Worm (Caenorhabditis elegans) whole organism, young adult: ENCODE measurements around the gene T07F8.4.

ENCODE experiments used
- B0019.2 ChIP-seq: fragments of 200-800 bp; sonication (Bioruptor generic); conservative IDR thresholded peaks from 2 replicates; pipeline ENCODE4 v1.3.6; 2022; ENCODE audit warnings: missing genetic modification reagents, missing genetic modification characterization, missing compliant biosample characterization
- B0261.1 ChIP-seq: sonication (generic microtip); optimal IDR thresholded peaks from 2 replicates; lab custom pipeline; 2016; ENCODE audit warnings: mild to moderate bottlenecking, missing genetic modification characterization, moderate library complexity, missing compliant biosample characterization
- C06A6.2 ChIP-seq: fragments of 200-800 bp; sonication (Bioruptor generic); conservative IDR thresholded peaks from 2 replicates; pipeline ENCODE4 v1.3.6; 2022; ENCODE audit warnings: missing genetic modification characterization, missing compliant biosample characterization
- C17E4.6 ChIP-seq: fragments of 200-800 bp; sonication (Bioruptor generic); IDR thresholded peaks from 2 replicates; pipeline ENCODE4 v1.3.6; 2022; ENCODE audit warnings: missing genetic modification reagents, missing genetic modification characterization, missing compliant biosample characterization
- D2030.7 ChIP-seq: fragments of 200-800 bp; sonication (Bioruptor generic); IDR thresholded peaks from 2 replicates; pipeline ENCODE4 v1.3.6; 2022; ENCODE audit warnings: missing genetic modification reagents, missing genetic modification characterization, missing compliant biosample characterization
- F22D6.2 ChIP-seq: sonication (generic microtip); optimal IDR thresholded peaks from 2 replicates; lab custom pipeline; 2016; ENCODE audit warnings: mild to moderate bottlenecking, missing genetic modification characterization, missing compliant biosample characterization
- F33H1.4 ChIP-seq: fragments of 200-800 bp; sonication (Bioruptor generic); IDR thresholded peaks from 2 replicates; pipeline ENCODE4 v1.3.6; 2022; ENCODE audit warnings: missing genetic modification reagents, missing genetic modification characterization, missing compliant biosample characterization
- F39B2.1 ChIP-seq: fragments of 200-800 bp; sonication (Bioruptor generic); IDR thresholded peaks from 2 replicates; pipeline ENCODE4 v1.3.6; 2022; ENCODE audit warnings: missing genetic modification reagents, missing genetic modification characterization, missing compliant biosample characterization
- F49E8.2 ChIP-seq: sonication (generic microtip); optimal IDR thresholded peaks from 3 replicates; lab custom pipeline; 2017; ENCODE audit warnings: missing genetic modification characterization, mild to moderate bottlenecking, missing compliant biosample characterization, antibody characterized with exemption, moderate library complexity; ENCODE audit not compliant: insufficient read depth
- F57C9.4 ChIP-seq: sonication (generic microtip); optimal IDR thresholded peaks from 2 replicates; lab custom pipeline; 2017; ENCODE audit warnings: mild to moderate bottlenecking, missing genetic modification characterization, missing compliant biosample characterization
- Y53G8AR.9 ChIP-seq: fragments of 200-800 bp; sonication (Bioruptor generic); conservative IDR thresholded peaks from 2 replicates; pipeline ENCODE4 v1.3.6; 2022; ENCODE audit warnings: missing genetic modification reagents, missing genetic modification characterization, missing compliant biosample characterization
- Y67H2A.10 ChIP-seq: fragments of 200-800 bp; sonication (Bioruptor generic); conservative IDR thresholded peaks from 2 replicates; pipeline ENCODE4 v1.3.6; 2022; ENCODE audit warnings: missing genetic modification reagents, missing genetic modification characterization, missing compliant biosample characterization
- ZK185.1 ChIP-seq: sonication (generic microtip); optimal IDR thresholded peaks from 2 replicates; lab custom pipeline; 2016; ENCODE audit warnings: mild to moderate bottlenecking, missing genetic modification characterization, missing compliant biosample characterization; ENCODE audit not compliant: poor library complexity, severe bottlenecking
- cebp-2 ChIP-seq: fragments of 200-800 bp; sonication (Bioruptor generic); IDR thresholded peaks from 2 replicates; pipeline ENCODE4 v1.3.6; 2022; ENCODE audit warnings: missing genetic modification characterization, missing compliant biosample characterization
- ceh-100 ChIP-seq: fragments of 200-800 bp; sonication (Bioruptor generic); IDR thresholded peaks from 2 replicates; pipeline ENCODE4 v1.3.6; 2022; ENCODE audit warnings: missing genetic modification reagents, missing genetic modification characterization, missing compliant biosample characterization
- ceh-27 ChIP-seq: fragments of 200-800 bp; sonication (Bioruptor generic); optimal IDR thresholded peaks from 2 replicates; lab custom pipeline; 2018; ENCODE audit warnings: mild to moderate bottlenecking, missing genetic modification characterization, moderate library complexity, missing compliant biosample characterization
- ceh-91 ChIP-seq: fragments of 200-800 bp; sonication (Bioruptor generic); IDR thresholded peaks from 2 replicates; pipeline ENCODE4 v1.3.6; 2022; ENCODE audit warnings: missing genetic modification reagents, missing genetic modification characterization, missing compliant biosample characterization
- dpff-1 ChIP-seq: sonication (generic microtip); optimal IDR thresholded peaks from 2 replicates; lab custom pipeline; 2017; ENCODE audit warnings: mild to moderate bottlenecking, missing genetic modification characterization, missing compliant biosample characterization
- egl-18 ChIP-seq: fragments of 200-800 bp; sonication (Bioruptor generic); IDR thresholded peaks from 2 replicates; pipeline ENCODE4 v1.3.6; 2022; ENCODE audit warnings: missing genetic modification reagents, missing genetic modification characterization, missing compliant biosample characterization
- egl-44 ChIP-seq: fragments of 200-800 bp; sonication (Bioruptor generic); IDR thresholded peaks from 2 replicates; pipeline ENCODE4 v1.3.6; 2022; ENCODE audit warnings: missing genetic modification reagents, missing genetic modification characterization, missing compliant biosample characterization
- egrh-3 ChIP-seq: fragments of 200-800 bp; sonication (Bioruptor generic); IDR thresholded peaks from 2 replicates; pipeline ENCODE4 v1.3.6; 2022; ENCODE audit warnings: missing genetic modification reagents, missing genetic modification characterization, missing compliant biosample characterization
- ets-4 ChIP-seq: fragments of 200-800 bp; sonication (Bioruptor generic); optimal IDR thresholded peaks from 2 replicates; lab custom pipeline; 2018; ENCODE audit warnings: mild to moderate bottlenecking, missing genetic modification characterization, missing compliant biosample characterization
- gei-17 ChIP-seq: fragments of 200-800 bp; sonication (Bioruptor generic); optimal IDR thresholded peaks from 2 replicates; lab custom pipeline; 2018; ENCODE audit warnings: mild to moderate bottlenecking, missing genetic modification characterization, missing compliant biosample characterization
- hmg-1.2 ChIP-seq: fragments of 200-800 bp; sonication (Bioruptor generic); IDR thresholded peaks from 2 replicates; pipeline ENCODE4 v1.3.6; 2022; ENCODE audit warnings: missing genetic modification reagents, missing genetic modification characterization, missing compliant biosample characterization
- hmg-20 ChIP-seq: fragments of 200-800 bp; sonication (Bioruptor generic); IDR thresholded peaks from 2 replicates; pipeline ENCODE4 v1.3.6; 2022; ENCODE audit warnings: missing genetic modification reagents, missing genetic modification characterization, missing compliant biosample characterization
- hrde-1 ChIP-seq: sonication (generic microtip); optimal IDR thresholded peaks from 2 replicates; lab custom pipeline; 2016; ENCODE audit warnings: missing genetic modification characterization, mild to moderate bottlenecking, missing compliant biosample characterization, moderate library complexity, missing genotype, missing genetic modification reagents, borderline replicate concordance
- hsf-1 ChIP-seq: fragments of 200-800 bp; sonication (Bioruptor generic); IDR thresholded peaks from 2 replicates; pipeline ENCODE4 v1.3.6; 2022; ENCODE audit warnings: missing genetic modification reagents, missing genetic modification characterization, missing compliant biosample characterization
- let-526 ChIP-seq: fragments of 200-800 bp; sonication (Bioruptor generic); IDR thresholded peaks from 2 replicates; pipeline ENCODE4 v1.3.6; 2022; ENCODE audit warnings: missing genetic modification reagents, missing genetic modification characterization, missing compliant biosample characterization
- let-607 ChIP-seq, 2 experiments: fragments of 200-800 bp in 1 of 2; sonication (Bioruptor generic) in 1 of 2; sonication (generic microtip) in 1 of 2; optimal IDR thresholded peaks; 2 replicates each; lab custom pipeline; 2016 to 2018; ENCODE audit warnings: mild to moderate bottlenecking in 2 of 2, missing compliant biosample characterization in 2 of 2, missing genetic modification characterization in 2 of 2, moderate library complexity in 2 of 2, missing genotype in 1 of 2
- lin-26 ChIP-seq: fragments of 200-800 bp; sonication (Bioruptor generic); IDR thresholded peaks from 2 replicates; pipeline ENCODE4 v1.3.6; 2022; ENCODE audit warnings: missing genetic modification reagents, missing genetic modification characterization, missing compliant biosample characterization
- mcd-1 ChIP-seq: fragments of 200-800 bp; sonication (Bioruptor generic); IDR thresholded peaks from 2 replicates; pipeline ENCODE4 v1.3.6; 2022; ENCODE audit warnings: missing genetic modification reagents, missing genetic modification characterization, missing compliant biosample characterization
- mes-4 ChIP-seq: sonication (generic microtip); optimal IDR thresholded peaks from 2 replicates; lab custom pipeline; 2016; ENCODE audit warnings: missing genotype, missing genetic modification characterization, missing compliant biosample characterization
- pbrm-1 ChIP-seq: fragments of 200-800 bp; sonication (Bioruptor generic); IDR thresholded peaks from 2 replicates; pipeline ENCODE4 v1.3.6; 2022; ENCODE audit warnings: missing genetic modification reagents, missing genetic modification characterization, missing compliant biosample characterization
- repo-1 ChIP-seq: sonication (generic microtip); optimal IDR thresholded peaks from 2 replicates; lab custom pipeline; 2017; ENCODE audit warnings: mild to moderate bottlenecking, missing genetic modification characterization, missing compliant biosample characterization
- sdz-38 ChIP-seq: sonication (generic microtip); optimal IDR thresholded peaks from 2 replicates; lab custom pipeline; 2016; ENCODE audit warnings: missing genotype, missing genetic modification characterization, missing compliant biosample characterization
- snpc-1.3 ChIP-seq: sonication (generic microtip); optimal IDR thresholded peaks from 2 replicates; lab custom pipeline; 2017; ENCODE audit warnings: missing genetic modification characterization, mild to moderate bottlenecking, missing compliant biosample characterization, antibody characterized with exemption, moderate library complexity, missing genotype, missing genetic modification reagents; ENCODE audit not compliant: insufficient read depth
- snpc-4 ChIP-seq, 5 experiments: fragments of 150-350 bp in 1 of 5; sonication (generic microtip) in 4 of 5; optimal IDR thresholded peaks; 2 replicates each; lab custom pipeline; 2014 to 2018; ENCODE audit warnings: missing genetic modification characterization in 5 of 5, missing biosample characterization in 3 of 5, antibody characterized with exemption in 2 of 5, mild to moderate bottlenecking in 2 of 5, missing compliant biosample characterization in 2 of 5, missing genotype in 2 of 5, moderate library complexity in 2 of 5, missing genetic modification reagents in 1 of 5
- somi-1 ChIP-seq: fragments of 200-800 bp; sonication (Bioruptor generic); optimal IDR thresholded peaks from 2 replicates; lab custom pipeline; 2018; ENCODE audit warnings: mild to moderate bottlenecking, missing genetic modification characterization, missing compliant biosample characterization
- tlf-1 ChIP-seq: fragments of 200-800 bp; sonication (Bioruptor generic); optimal IDR thresholded peaks from 2 replicates; lab custom pipeline; 2018; ENCODE audit warnings: mild to moderate bottlenecking, missing genetic modification characterization, missing compliant biosample characterization
- unc-130 ChIP-seq: sonication (generic microtip); optimal IDR thresholded peaks from 2 replicates; lab custom pipeline; 2016; ENCODE audit warnings: missing genetic modification reagents, missing genetic modification characterization, missing compliant biosample characterization
- xnd-1 ChIP-seq: sonication (generic microtip); optimal IDR thresholded peaks from 2 replicates; lab custom pipeline; 2016; ENCODE audit warnings: missing genotype, missing genetic modification reagents, missing genetic modification characterization, missing compliant biosample characterization
- zim-3 ChIP-seq: sonication (generic microtip); optimal IDR thresholded peaks from 2 replicates; lab custom pipeline; 2017; ENCODE audit warnings: mild to moderate bottlenecking, missing genetic modification characterization, moderate library complexity, missing compliant biosample characterization
- ztf-18 ChIP-seq: sonication (generic microtip); optimal IDR thresholded peaks from 2 replicates; lab custom pipeline; 2016; ENCODE audit warnings: missing genotype, mild to moderate bottlenecking, missing genetic modification characterization, missing compliant biosample characterization
- ztf-26 ChIP-seq: sonication (generic microtip); optimal IDR thresholded peaks from 2 replicates; lab custom pipeline; 2017; ENCODE audit warnings: missing genetic modification characterization, missing compliant biosample characterization
- ztf-28 ChIP-seq: fragments of 200-800 bp; sonication (Bioruptor generic); IDR thresholded peaks from 2 replicates; pipeline ENCODE4 v1.3.6; 2022; ENCODE audit warnings: missing genetic modification reagents, missing genetic modification characterization, missing compliant biosample characterization
- ztf-6 ChIP-seq: fragments of 200-800 bp; sonication (Bioruptor generic); IDR thresholded peaks from 2 replicates; pipeline ENCODE4 v1.3.6; 2022; ENCODE audit warnings: missing genetic modification reagents, missing genetic modification characterization, missing compliant biosample characterization

T07F8.4 gene

ce11 chrII:7104794-7105613, 26.8 kb downstream of the T07F8.4 start, which contains the start of the genes farl-11 and rpl-33 (continued):
- peak; percentile 59 for TF ChIP-seq snpc-1.3 (tag; lab: Kevin White, UChicago)
- no peak for TF ChIP-seq repo-1
- TF ChIP-seq hmg-1.2 (GFP tag; lab: Robert Waterston, UW) = no peak; the same call in 1 of the 2 replicates
- peak; percentile 25 for TF ChIP-seq ceh-27 (GFP tag; lab: Kevin White, UChicago)
- TF ChIP-seq D2030.7 (GFP tag; lab: Robert Waterston, UW) = no peak
- TF ChIP-seq tlf-1 = no peak
- TF ChIP-seq gei-17 (GFP tag; lab: Kevin White, UChicago) = no peak
- TF ChIP-seq let-607 (tag; optimal IDR thresholded peaks at IDR 0.05; lab: Kevin White, UChicago) = no peak
- TF ChIP-seq hmg-20 (GFP tag; lab: Robert Waterston, UW) = no peak
- TF ChIP-seq sdz-38 (tag; lab: Kevin White, UChicago) = no peak
- no peak for TF ChIP-seq lin-26 (GFP tag; lab: Robert Waterston, UW)
- no peak for TF ChIP-seq ets-4 (GFP tag; lab: Kevin White, UChicago)
- TF ChIP-seq ceh-100 = no peak; the same call in 1 of the 2 replicates
- TF ChIP-seq zim-3 (tag; lab: Kevin White, UChicago) = no peak
- TF ChIP-seq unc-130 (GFP tag; lab: Kevin White, UChicago) = no peak
- TF ChIP-seq C17E4.6 (GFP tag; lab: Robert Waterston, UW) = no peak
- TF ChIP-seq mes-4 = no peak
- no peak for TF ChIP-seq let-526 (GFP tag; lab: Robert Waterston, UW)
- TF ChIP-seq dpff-1 = no peak
- no peak for TF ChIP-seq F49E8.2 (tag; lab: Kevin White, UChicago)
- TF ChIP-seq egl-44 (GFP tag; lab: Robert Waterston, UW) = no peak
- TF ChIP-seq snpc-4 (GFP tag; optimal IDR thresholded peaks at IDR 0.05; lab: Kevin White, UChicago) = no peak
- TF ChIP-seq snpc-4 (tag; optimal IDR thresholded peaks at IDR 0.05; lab: Kevin White, UChicago) = peak in 3 of 4 experiments; percentile 33 to 65 (median 33)
- no peak for TF ChIP-seq hsf-1 (GFP tag; lab: Robert Waterston, UW)
- peak; percentile 43 for TF ChIP-seq ztf-18
- TF ChIP-seq egrh-3 = no peak
- TF ChIP-seq ztf-6 (GFP tag; lab: Robert Waterston, UW) = no peak
- no peak for TF ChIP-seq ztf-26 (tag; lab: Kevin White, UChicago)
- TF ChIP-seq C06A6.2 (GFP tag; lab: Robert Waterston, UW) = no peak
- TF ChIP-seq ztf-28 = no peak
- TF ChIP-seq B0261.1 (tag; lab: Kevin White, UChicago) = no peak
- TF ChIP-seq mcd-1 (GFP tag; lab: Robert Waterston, UW) = peak; percentile 50
- peak; percentile 37 for TF ChIP-seq ZK185.1 (tag; lab: Kevin White, UChicago)
- TF ChIP-seq Y53G8AR.9 (GFP tag; lab: Robert Waterston, UW) = no peak
- TF ChIP-seq egl-18 (GFP tag; lab: Robert Waterston, UW) = no peak
- TF ChIP-seq xnd-1 (tag; lab: Kevin White, UChicago) = no peak
- 0 out of 2 replicates have a peak, but pooled peaks have one; percentile 17 for TF ChIP-seq pbrm-1 (GFP tag; lab: Robert Waterston, UW)
- TF ChIP-seq F39B2.1 = no peak
- TF ChIP-seq B0019.2 = no peak
- TF ChIP-seq ceh-91 (GFP tag; lab: Robert Waterston, UW) = no peak
- peak; percentile 57 for TF ChIP-seq F33H1.4
- no peak for TF ChIP-seq Y67H2A.10 (GFP tag; lab: Robert Waterston, UW)
- no peak for TF ChIP-seq cebp-2 (GFP tag; lab: Robert Waterston, UW)
- no peak for TF ChIP-seq F57C9.4 (tag; lab: Kevin White, UChicago)
- no peak for TF ChIP-seq hrde-1
- TF ChIP-seq somi-1 = no peak
- no peak for TF ChIP-seq F22D6.2 (tag; lab: Kevin White, UChicago)
